Worm (Caenorhabditis elegans) whole organism, midembryonic: ENCODE results near the gene rft-1.

Experiments used
- T22C8.4 ChIP-seq: fragments of 200-800 bp; sonication (Bioruptor generic); IDR thresholded peaks from 2 replicates; pipeline ENCODE4 v1.3.6; 2022; ENCODE audit warnings: missing genetic modification characterization, missing compliant biosample characterization
- cog-1 ChIP-seq: sonication (generic microtip); optimal IDR thresholded peaks from 2 replicates; lab custom pipeline; 2016; ENCODE audit warnings: missing genetic modification characterization, missing compliant biosample characterization
- flt-1 ChIP-seq: fragments of 200-800 bp; sonication (Bioruptor generic); IDR thresholded peaks from 2 replicates; pipeline ENCODE4 v1.3.6; 2022; ENCODE audit warnings: missing genetic modification characterization, missing compliant biosample characterization
- klf-2 ChIP-seq: fragments of 200-800 bp; sonication (Bioruptor generic); conservative IDR thresholded peaks from 2 replicates; pipeline ENCODE4 v1.3.6; 2022; ENCODE audit warnings: missing genetic modification reagents, missing genetic modification characterization, missing compliant biosample characterization
- ref-1 ChIP-seq: fragments of 200-800 bp; sonication (Bioruptor generic); conservative IDR thresholded peaks from 2 replicates; pipeline ENCODE4 v1.3.6; 2022; ENCODE audit warnings: missing genetic modification reagents, missing genetic modification characterization, missing compliant biosample characterization
- tab-1 ChIP-seq: fragments of 200-800 bp; sonication (Bioruptor generic); IDR thresholded peaks from 2 replicates; pipeline ENCODE4 v1.3.6; 2022; ENCODE audit warnings: missing genetic modification characterization, missing compliant biosample characterization
- ztf-23 ChIP-seq: fragments of 200-800 bp; sonication (Bioruptor generic); IDR thresholded peaks from 2 replicates; pipeline ENCODE4 v1.3.6; 2022; ENCODE audit warnings: missing genetic modification reagents, missing genetic modification characterization, missing compliant biosample characterization
- ztf-29 ChIP-seq: fragments of 200-800 bp; sonication (Bioruptor generic); IDR thresholded peaks from 2 replicates; pipeline ENCODE4 v1.3.6; 2022; ENCODE audit warnings: missing genetic modification reagents, missing genetic modification characterization, missing compliant biosample characterization

ce11 chrV:4489893-4490292, 46.9 kb upstream of the rft-1 start:
- TF ChIP-seq ztf-29 (no peak), cog-1 (tag; lab: Kevin White, UChicago) (no peak), klf-2 (GFP tag; lab: Robert Waterston, UW) (no peak), tab-1 (GFP tag; lab: Robert Waterston, UW) (no peak), ztf-23 (no peak), flt-1 (GFP tag; lab: Robert Waterston, UW) (no peak), T22C8.4 (GFP tag; lab: Robert Waterston, UW) (no peak), ref-1 (GFP tag; lab: Robert Waterston, UW) (no peak)
